Fruit fly (Drosophila melanogaster): Measurements from ENCODE around the gene Taf10.

The Taf10 gene

DNA sequence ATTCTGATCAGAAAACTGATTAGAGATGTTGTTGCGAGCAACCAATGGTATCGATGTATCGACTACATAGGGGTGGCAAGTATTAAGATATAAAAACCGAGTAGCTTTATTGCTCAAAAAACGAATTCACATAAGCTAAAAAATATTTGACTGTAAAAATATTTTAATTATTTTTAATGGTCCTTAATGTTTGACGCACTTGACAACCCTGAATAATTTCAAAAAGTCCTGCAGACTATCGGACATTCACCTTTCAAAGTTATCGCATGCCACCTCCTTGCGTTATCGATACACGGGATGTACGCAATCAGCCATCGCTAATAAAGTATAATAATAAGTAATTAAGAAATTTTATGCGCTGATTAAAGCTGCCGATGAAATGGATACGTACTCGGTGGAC is 8.0 kb upstream of the Taf10 start, which contains the start of the genes HemK2, Snapin and Tnpo-SR:
TSS of gene HemK2 (minus strand) at position 24 of the 400 bp plus-strand sequence.
TSS of gene Snapin (minus strand) at position 24 of the 400 bp plus-strand sequence.
TSS of gene Tnpo-SR (plus strand) at position 271 of the 400 bp plus-strand sequence.
- TF ChIP-seq CG14711 (tag; optimal IDR thresholded peaks at IDR 0.05) (peak; percentile 96), toe (GFP tag; optimal IDR thresholded peaks at IDR 0.05) (peak; percentile 97), Crg-1 (GFP tag; optimal IDR thresholded peaks at IDR 0.05) (peak; percentile 91), kay (GFP tag; ENCODE audit: borderline replicate concordance) (no peak), pad (GFP tag; optimal IDR thresholded peaks at IDR 0.05) (peak; percentile 84), cic (GFP tag; optimal IDR thresholded peaks at IDR 0.05) (peak; percentile 72), CG12768 (GFP tag; optimal IDR thresholded peaks at IDR 0.05) (peak; percentile 94), cnc (optimal IDR thresholded peaks at IDR 0.05) (no peak), CG1620 (GFP tag; optimal IDR thresholded peaks at IDR 0.05) (peak; percentile 95), CG7101 (tag; optimal IDR thresholded peaks at IDR 0.05) (peak; percentile 96), Hr96 (GFP tag; optimal IDR thresholded peaks at IDR 0.05) (no peak), CG5204 (GFP tag; optimal IDR thresholded peaks at IDR 0.05) (no peak), Mnt (GFP tag; optimal IDR thresholded peaks at IDR 0.05) (peak; percentile 93), CG7045 (GFP tag; optimal IDR thresholded peaks at IDR 0.05) (peak; percentile 94), ovo (GFP tag; optimal IDR thresholded peaks at IDR 0.05) (peak; percentile 90), bab1 (GFP tag; optimal IDR thresholded peaks at IDR 0.05) (peak; percentile 97), CG11617 (GFP tag; optimal IDR thresholded peaks at IDR 0.05) (peak; percentile 93), Clk (GFP tag; optimal IDR thresholded peaks at IDR 0.05) (peak; percentile 90), CG33017 (tag; optimal IDR thresholded peaks at IDR 0.05) (peak; percentile 92), tj (GFP tag; optimal IDR thresholded peaks at IDR 0.05) (peak; percentile 79)

DNA sequence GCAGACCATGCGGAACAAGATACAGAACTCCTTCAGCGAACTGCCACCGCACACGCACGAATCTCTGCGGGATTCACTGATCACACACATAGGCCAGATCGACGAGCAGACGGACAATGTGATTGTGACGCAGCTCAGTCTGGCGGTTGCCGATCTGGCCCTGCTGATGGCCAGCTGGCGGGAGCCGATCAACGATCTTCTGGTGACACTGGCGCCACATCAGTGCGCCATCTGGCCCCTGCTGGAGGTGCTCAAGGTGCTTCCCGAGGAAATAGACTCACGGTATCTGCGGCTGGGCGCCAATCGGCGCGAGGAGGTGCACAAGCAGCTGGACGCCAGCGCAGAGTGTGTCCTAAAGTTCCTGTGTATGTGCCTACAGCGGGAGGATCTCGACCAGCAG is 7.4 kb upstream of the Taf10 start:
- TF ChIP-seq tj (GFP tag; optimal IDR thresholded peaks at IDR 0.05): no peak

DNA sequence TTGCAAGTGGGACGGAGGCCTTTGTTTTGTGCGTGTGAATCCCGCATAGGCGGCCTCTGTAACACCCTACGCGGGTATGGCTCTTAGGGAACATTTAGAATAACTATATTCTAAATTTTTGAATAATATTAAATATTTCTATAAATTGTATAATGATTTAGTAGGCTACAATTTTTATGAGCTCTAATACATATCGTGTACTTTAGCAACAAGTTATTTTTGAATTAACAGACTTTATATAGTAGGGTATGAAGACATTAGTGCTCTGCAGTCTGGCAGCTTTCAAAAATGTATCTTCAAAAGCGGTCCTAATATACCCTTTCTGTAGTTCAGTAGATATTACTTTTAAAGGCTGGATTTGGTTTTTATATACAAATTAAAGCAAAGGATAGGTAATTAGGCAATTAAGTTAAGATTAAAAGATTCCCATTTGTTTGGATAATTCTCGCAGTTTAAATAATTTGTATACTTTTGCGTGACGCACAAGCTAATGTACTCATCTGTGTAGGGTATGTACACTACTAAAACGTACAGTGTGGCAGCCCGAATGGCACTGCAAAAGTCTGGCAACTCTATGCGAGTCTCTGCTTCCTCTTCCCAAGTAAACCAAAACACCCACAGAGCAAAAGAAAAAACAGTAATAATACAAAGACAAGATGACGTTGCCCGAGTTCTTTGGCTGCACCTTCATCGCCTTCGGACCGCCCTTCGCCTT is 1.9 kb upstream of the Taf10 start, which contains the start of the genes Snx21 and aph-1:
TSS of gene Snx21 (minus strand) at position 7 of the 715 bp plus-strand sequence.
TSS of gene aph-1 (plus strand) at position 575 of the 715 bp plus-strand sequence.
- TF ChIP-seq pad (GFP tag; optimal IDR thresholded peaks at IDR 0.05): peak; percentile 76
- peak; percentile 84 for TF ChIP-seq Mnt (GFP tag; optimal IDR thresholded peaks at IDR 0.05)
- TF ChIP-seq Clk (GFP tag; optimal IDR thresholded peaks at IDR 0.05): peak; percentile 77
- peak; percentile 92 for TF ChIP-seq toe (GFP tag; optimal IDR thresholded peaks at IDR 0.05)
- peak; percentile 91 for TF ChIP-seq CG7101 (tag; optimal IDR thresholded peaks at IDR 0.05)
- peak; percentile 57 for TF ChIP-seq ovo (GFP tag; optimal IDR thresholded peaks at IDR 0.05)
- no peak for TF ChIP-seq kay (GFP tag; ENCODE audit: borderline replicate concordance)
- peak; percentile 76 for TF ChIP-seq Crg-1 (GFP tag; optimal IDR thresholded peaks at IDR 0.05)
- peak; percentile 90 for TF ChIP-seq CG11617 (GFP tag; optimal IDR thresholded peaks at IDR 0.05)
- no peak for TF ChIP-seq cnc (optimal IDR thresholded peaks at IDR 0.05)
- peak; percentile 95 for TF ChIP-seq CG7045 (GFP tag; optimal IDR thresholded peaks at IDR 0.05)
- peak; percentile 91 for TF ChIP-seq bab1 (GFP tag; optimal IDR thresholded peaks at IDR 0.05)
- peak; percentile 78 for TF ChIP-seq tj (GFP tag; optimal IDR thresholded peaks at IDR 0.05)
- peak; percentile 84 for TF ChIP-seq CG1620 (GFP tag; optimal IDR thresholded peaks at IDR 0.05)
- TF ChIP-seq CG12768 (GFP tag; optimal IDR thresholded peaks at IDR 0.05): peak; percentile 91
- TF ChIP-seq CG14711 (tag; optimal IDR thresholded peaks at IDR 0.05): peak; percentile 88
- TF ChIP-seq CG33017 (tag; optimal IDR thresholded peaks at IDR 0.05): peak; percentile 93
- no peak for TF ChIP-seq CG5204 (GFP tag; optimal IDR thresholded peaks at IDR 0.05)
- peak; percentile 1 for TF ChIP-seq cic (GFP tag; optimal IDR thresholded peaks at IDR 0.05)
- peak; percentile 87 for TF ChIP-seq Hr96 (GFP tag; optimal IDR thresholded peaks at IDR 0.05)

DNA sequence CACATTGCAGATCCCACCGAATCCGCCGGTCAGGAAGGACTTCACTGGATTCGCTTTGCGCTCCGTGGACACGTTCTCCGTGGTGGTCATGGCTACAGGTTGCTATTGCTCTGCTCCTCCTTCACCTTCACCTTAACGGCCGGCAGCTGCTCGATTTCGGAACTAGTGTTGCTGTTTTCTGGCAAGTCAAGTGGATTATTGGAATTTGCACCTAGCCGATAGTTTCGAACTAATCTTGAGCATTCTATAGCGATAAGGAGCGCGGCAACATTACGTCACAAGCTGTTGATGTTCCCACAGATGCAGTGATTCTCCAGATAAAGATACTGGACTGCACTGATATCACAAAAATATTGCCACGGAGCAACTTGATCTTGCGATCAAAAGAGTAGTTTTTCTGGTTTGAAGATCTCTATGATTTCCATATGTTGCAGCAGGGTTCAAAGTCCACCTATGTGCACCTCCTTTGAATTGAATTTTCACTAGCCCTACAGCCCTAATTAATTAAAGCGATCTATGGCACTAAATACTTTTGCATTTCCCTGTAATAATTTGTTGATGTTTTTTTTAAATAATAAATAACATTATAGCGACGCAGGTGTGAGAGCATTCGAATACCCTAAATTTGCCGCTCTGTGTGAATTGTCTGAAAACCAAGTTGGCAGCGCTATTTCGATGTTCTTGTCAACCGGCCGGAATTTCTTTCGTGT is 1.9 kb downstream of the Taf10 start, which contains the start of the genes colt and HINT1:
TSS of gene colt (minus strand) at position 594 of the 710 bp plus-strand sequence.
TSS of gene HINT1 (plus strand) at position 660 of the 710 bp plus-strand sequence.
- peak; percentile 92 for TF ChIP-seq CG12768 (GFP tag; optimal IDR thresholded peaks at IDR 0.05)
- peak; percentile 40 for TF ChIP-seq CG7101 (tag; optimal IDR thresholded peaks at IDR 0.05)
- peak; percentile 83 for TF ChIP-seq toe (GFP tag; optimal IDR thresholded peaks at IDR 0.05)
- peak; percentile 76 for TF ChIP-seq Hr96 (GFP tag; optimal IDR thresholded peaks at IDR 0.05)
- TF ChIP-seq tj (GFP tag; optimal IDR thresholded peaks at IDR 0.05): peak; percentile 61
- TF ChIP-seq CG14711 (tag; optimal IDR thresholded peaks at IDR 0.05): peak; percentile 52
- no peak for TF ChIP-seq kay (GFP tag; ENCODE audit: borderline replicate concordance)
- peak; percentile 10 for TF ChIP-seq bab1 (GFP tag; optimal IDR thresholded peaks at IDR 0.05)
- peak; percentile 50 for TF ChIP-seq Mnt (GFP tag; optimal IDR thresholded peaks at IDR 0.05)
- peak; percentile 27 for TF ChIP-seq CG33017 (tag; optimal IDR thresholded peaks at IDR 0.05)
- TF ChIP-seq pad (GFP tag; optimal IDR thresholded peaks at IDR 0.05): peak; percentile 15
- peak; percentile 77 for TF ChIP-seq CG11617 (GFP tag; optimal IDR thresholded peaks at IDR 0.05)
- TF ChIP-seq Crg-1 (GFP tag; optimal IDR thresholded peaks at IDR 0.05): no peak
- TF ChIP-seq CG1620 (GFP tag; optimal IDR thresholded peaks at IDR 0.05): peak; percentile 23
- no peak for TF ChIP-seq CG5204 (GFP tag; optimal IDR thresholded peaks at IDR 0.05)
- TF ChIP-seq ovo (GFP tag; optimal IDR thresholded peaks at IDR 0.05): peak; percentile 20
- TF ChIP-seq Clk (GFP tag; optimal IDR thresholded peaks at IDR 0.05): peak; percentile 56
- peak; percentile 59 for TF ChIP-seq cic (GFP tag; optimal IDR thresholded peaks at IDR 0.05)
- TF ChIP-seq cnc (optimal IDR thresholded peaks at IDR 0.05): no peak
- peak; percentile 56 for TF ChIP-seq CG7045 (GFP tag; optimal IDR thresholded peaks at IDR 0.05)

DNA sequence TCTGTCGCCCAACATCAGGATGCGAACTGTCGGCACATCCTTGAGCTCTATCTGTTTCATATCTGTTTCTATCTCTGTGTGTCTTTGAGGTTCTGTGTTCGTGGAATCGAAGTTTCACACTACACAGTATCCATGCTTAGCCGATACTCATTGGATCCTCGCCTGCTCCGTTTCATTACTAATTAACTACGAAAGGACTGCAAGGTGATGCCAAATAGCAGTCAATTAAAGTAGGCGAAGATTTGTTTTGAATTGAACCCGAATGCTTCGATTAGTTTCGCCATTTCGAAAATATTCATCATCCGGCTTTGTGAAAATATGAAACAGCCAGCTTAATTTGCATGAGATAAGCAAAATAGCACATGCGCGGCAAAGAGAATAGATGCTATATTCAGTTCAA is 4.0 kb downstream of the Taf10 start, which contains the start of gene CG15399:
TSS of gene CG15399 (minus strand) at position 101 of the 400 bp plus-strand sequence.
- TF ChIP-seq toe (GFP tag; optimal IDR thresholded peaks at IDR 0.05) (no peak), CG11617 (GFP tag; optimal IDR thresholded peaks at IDR 0.05) (no peak), tj (GFP tag; optimal IDR thresholded peaks at IDR 0.05) (no peak), cnc (optimal IDR thresholded peaks at IDR 0.05) (no peak), Hr96 (GFP tag; optimal IDR thresholded peaks at IDR 0.05) (no peak), Clk (GFP tag; optimal IDR thresholded peaks at IDR 0.05) (no peak), ovo (GFP tag; optimal IDR thresholded peaks at IDR 0.05) (no peak), CG7101 (tag; optimal IDR thresholded peaks at IDR 0.05) (no peak), Crg-1 (GFP tag; optimal IDR thresholded peaks at IDR 0.05) (no peak), CG33017 (tag; optimal IDR thresholded peaks at IDR 0.05) (no peak), CG1620 (GFP tag; optimal IDR thresholded peaks at IDR 0.05) (no peak), CG12768 (GFP tag; optimal IDR thresholded peaks at IDR 0.05) (no peak), cic (GFP tag; optimal IDR thresholded peaks at IDR 0.05) (no peak), CG7045 (GFP tag; optimal IDR thresholded peaks at IDR 0.05) (no peak), Mnt (GFP tag; optimal IDR thresholded peaks at IDR 0.05) (no peak), bab1 (GFP tag; optimal IDR thresholded peaks at IDR 0.05) (no peak)

Data from whole organism, adult.